Worm (Caenorhabditis elegans): ENCODE data around the gene acsd-1.

The acsd-1 gene

DNA sequence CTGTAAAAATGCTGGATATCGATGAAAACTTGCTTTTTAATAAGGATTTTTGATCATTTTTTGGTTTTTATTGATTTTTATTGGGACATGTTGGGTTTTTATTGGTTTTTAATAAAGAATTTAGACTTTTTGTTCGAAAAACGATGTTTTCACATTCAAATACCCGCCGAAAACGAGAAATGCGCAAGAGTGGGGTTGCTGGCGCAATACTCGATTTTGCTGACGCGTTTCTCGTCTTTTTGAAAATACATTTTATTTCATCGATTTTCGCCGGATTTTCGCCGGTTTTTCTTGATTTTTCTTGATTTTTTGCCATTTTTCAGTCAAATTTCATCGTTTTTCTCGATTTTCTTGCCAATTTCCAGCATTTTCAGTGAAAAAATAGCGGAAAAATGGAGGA, 26.5 kb downstream of the acsd-1 start, which contains the start of gene smr-1 (continued):
- peak; percentile 64 for TF ChIP-seq hmg-1.2 (GFP tag; IDR thresholded peaks at IDR 0.05)
- no peak for TF ChIP-seq hlh-26 (GFP tag; conservative IDR thresholded peaks at IDR 0.05)
- TF ChIP-seq madf-10 (tag; optimal IDR thresholded peaks at IDR 0.05): peak; percentile 1
- no peak for TF ChIP-seq aptf-3 (GFP tag; IDR thresholded peaks at IDR 0.05)
- peak; percentile 49 for TF ChIP-seq F49E8.2 (tag; optimal IDR thresholded peaks at IDR 0.05; ENCODE audit: insufficient read depth)
- TF ChIP-seq Y53F4B.3 (GFP tag; IDR thresholded peaks at IDR 0.05): no peak
- no peak for TF ChIP-seq aptf-2 (GFP tag; conservative IDR thresholded peaks at IDR 0.05)
- no peak for TF ChIP-seq sptf-2 (GFP tag; optimal IDR thresholded peaks at IDR 0.05)
- TF ChIP-seq rcor-1 (GFP tag; IDR thresholded peaks at IDR 0.05): peak; percentile 88
- peak; percentile 88 for TF ChIP-seq efl-1 (GFP tag; optimal IDR thresholded peaks at IDR 0.05)
- no peak for TF ChIP-seq ztf-3 (GFP tag; optimal IDR thresholded peaks at IDR 0.05)
- peak; percentile 66 for TF ChIP-seq gei-17 (GFP tag; optimal IDR thresholded peaks at IDR 0.05)
- TF ChIP-seq ztf-22 (GFP tag; optimal IDR thresholded peaks at IDR 0.05): no peak
- TF ChIP-seq lin-40 (tag; optimal IDR thresholded peaks at IDR 0.05): peak; percentile 88
- TF ChIP-seq hlh-12 (tag; optimal IDR thresholded peaks at IDR 0.05): no peak
- no peak for TF ChIP-seq ceh-79 (tag; optimal IDR thresholded peaks at IDR 0.05)
- peak; percentile 42 for TF ChIP-seq F23B12.7 (tag; optimal IDR thresholded peaks at IDR 0.05; ENCODE audit: insufficient read depth)
- TF ChIP-seq hrde-1 (tag; optimal IDR thresholded peaks at IDR 0.05; ENCODE audit: borderline replicate concordance): peak; percentile 12
- peak; percentile 77 for TF ChIP-seq lsl-1 (GFP tag; optimal IDR thresholded peaks at IDR 0.05)
- TF ChIP-seq cebp-2 (GFP tag; IDR thresholded peaks at IDR 0.05): no peak
- no peak for TF ChIP-seq lin-26 (GFP tag; IDR thresholded peaks at IDR 0.05)
- TF ChIP-seq egl-18 (GFP tag; IDR thresholded peaks at IDR 0.05): no peak
- peak; percentile 41 for TF ChIP-seq ztf-26 (tag; optimal IDR thresholded peaks at IDR 0.05)
- no peak for TF ChIP-seq die-1 (tag; optimal IDR thresholded peaks at IDR 0.05)
- TF ChIP-seq F55B11.4 (tag; optimal IDR thresholded peaks at IDR 0.05; ENCODE audit: borderline replicate concordance, insufficient read depth): no peak
- TF ChIP-seq xnd-1 (tag; optimal IDR thresholded peaks at IDR 0.05): peak; percentile 54
- no peak for TF ChIP-seq snpc-1.1 (tag; optimal IDR thresholded peaks at IDR 0.05; ENCODE audit: insufficient read depth)
- TF ChIP-seq ztf-6 (GFP tag; IDR thresholded peaks at IDR 0.05): no peak
- TF ChIP-seq atf-7 (tag; optimal IDR thresholded peaks at IDR 0.05): peak; percentile 30
- peak; percentile 82 for TF ChIP-seq pbrm-1 (GFP tag; IDR thresholded peaks at IDR 0.05)
- TF ChIP-seq tbx-9 (tag; optimal IDR thresholded peaks at IDR 0.05; ENCODE audit: borderline replicate concordance): no peak
- TF ChIP-seq F33H1.4 (GFP tag; IDR thresholded peaks at IDR 0.05): peak; percentile 77
- no peak for TF ChIP-seq egrh-3 (GFP tag; IDR thresholded peaks at IDR 0.05)
- peak; percentile 43; the same call in 1 of the 2 replicates for TF ChIP-seq attf-3 (GFP tag; conservative IDR thresholded peaks at IDR 0.05)
- no peak for TF ChIP-seq bed-1 (GFP tag; IDR thresholded peaks at IDR 0.05)
- no peak for TF ChIP-seq F57C9.4 (tag; optimal IDR thresholded peaks at IDR 0.05)
- peak; percentile 85 for TF ChIP-seq nfyb-1 (GFP tag; IDR thresholded peaks at IDR 0.05)
- TF ChIP-seq lin-35 (GFP tag; optimal IDR thresholded peaks at IDR 0.05): peak; percentile 57 to 95 (median 76)
- no peak for TF ChIP-seq nhr-120 (GFP tag; IDR thresholded peaks at IDR 0.05)
- peak; percentile 38 for TF ChIP-seq chd-7 (tag; optimal IDR thresholded peaks at IDR 0.05)
- peak; percentile 49; the same call in 1 of the 2 replicates for TF ChIP-seq Y95B8A.8 (GFP tag; IDR thresholded peaks at IDR 0.05)
- no peak for TF ChIP-seq let-607 (tag; optimal IDR thresholded peaks at IDR 0.05)
- no peak for TF ChIP-seq rpc-1 (optimal IDR thresholded peaks at IDR 0.05)
- TF ChIP-seq rpc-1 (tag; optimal IDR thresholded peaks at IDR 0.05): no peak
- peak; percentile 26 for TF ChIP-seq pha-4 (tag; optimal IDR thresholded peaks at IDR 0.05)
- peak; percentile 8 for TF ChIP-seq K12H6.12 (tag; optimal IDR thresholded peaks at IDR 0.05)
- TF ChIP-seq athp-1 (tag; optimal IDR thresholded peaks at IDR 0.05): peak; percentile 39
- peak; percentile 68 for TF ChIP-seq tbp1 (GFP tag; optimal IDR thresholded peaks at IDR 0.05)
- TF ChIP-seq bed-2 (GFP tag; IDR thresholded peaks at IDR 0.05): no peak
